Fruit fly (Drosophila melanogaster) whole organism, adult: ENCODE results near the gene CG32712.

ENCODE experiments used
- CG12768 ChIP-seq: fragments of 200-800 bp; sonication (Bioruptor generic); optimal IDR thresholded peaks from 2 replicates; lab custom pipeline; 2017; ENCODE audit warnings: missing biosample characterization, missing genetic modification characterization, mild to moderate bottlenecking, moderate library complexity, missing genetic modification reagents
- CG7045 ChIP-seq: fragments of 200-800 bp; sonication (Bioruptor generic); optimal IDR thresholded peaks from 2 replicates; lab custom pipeline; 2017; ENCODE audit warnings: missing biosample characterization, mild to moderate bottlenecking, missing genetic modification characterization
- Hr96 ChIP-seq: fragments of 200-800 bp; sonication (Bioruptor generic); optimal IDR thresholded peaks from 2 replicates; lab custom pipeline; 2016; ENCODE audit warnings: missing biosample characterization, missing genetic modification characterization
- Mnt ChIP-seq: fragments of 200-800 bp; sonication (Bioruptor generic); optimal IDR thresholded peaks from 2 replicates; lab custom pipeline; 2016; ENCODE audit warnings: missing biosample characterization, mild to moderate bottlenecking, missing genetic modification characterization
- bab1 ChIP-seq: fragments of 200-800 bp; sonication (Bioruptor generic); optimal IDR thresholded peaks from 3 replicates; lab custom pipeline; 2019; ENCODE audit warnings: missing biosample characterization, mild to moderate bottlenecking, missing genetic modification characterization, moderate library complexity
- cnc ChIP-seq, 2 experiments: fragments of >200 bp; optimal IDR thresholded peaks; 2 replicates each; lab custom pipeline; 2017
- kay ChIP-seq: fragments of 200-800 bp; sonication (Bioruptor generic); peaks from one replicate; lab custom pipeline; 2016; ENCODE audit warnings: missing biosample characterization, missing genetic modification characterization, borderline replicate concordance
- ovo ChIP-seq: fragments of 200-800 bp; sonication (Bioruptor generic); optimal IDR thresholded peaks from 2 replicates; lab custom pipeline; 2016; ENCODE audit warnings: missing biosample characterization, missing genetic modification characterization
- tj ChIP-seq: fragments of 200-800 bp; sonication (Bioruptor generic); optimal IDR thresholded peaks from 3 replicates; lab custom pipeline; 2017; ENCODE audit warnings: missing biosample characterization, mild to moderate bottlenecking, missing genetic modification characterization, moderate library complexity

DNA sequence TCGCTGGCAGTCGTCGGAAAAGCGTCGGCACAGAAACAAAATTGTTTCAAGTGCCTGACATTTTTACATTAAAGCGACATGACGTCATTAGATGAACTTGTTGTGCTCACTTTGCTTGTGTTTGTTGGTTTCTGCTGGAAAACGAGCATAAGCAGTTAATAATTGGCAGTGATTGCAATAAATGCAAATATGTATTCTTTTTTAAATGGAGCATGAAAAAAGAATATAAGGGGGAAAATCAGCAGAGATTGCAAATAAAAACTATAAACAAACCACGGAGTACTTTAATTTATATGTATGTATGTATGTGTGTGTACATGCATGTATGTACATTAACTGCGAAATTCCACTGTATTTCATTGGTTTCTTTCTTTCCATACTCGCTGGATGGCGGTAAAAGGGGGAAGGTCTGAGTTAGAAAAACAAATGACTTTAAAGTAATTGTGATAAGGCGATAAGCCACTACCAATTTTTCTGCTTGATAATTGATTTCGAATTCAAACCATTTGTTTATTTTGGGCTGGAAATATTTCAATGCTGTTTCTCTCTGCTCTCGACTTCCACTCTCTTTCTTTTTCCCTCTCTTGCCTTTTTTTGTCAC lies 20.0 kb downstream of the CG32712 start:
- TF ChIP-seq Mnt (GFP tag; lab: Kevin White, UChicago) (no peak), Hr96 (GFP tag; lab: Kevin White, UChicago) (no peak), cnc (optimal IDR thresholded peaks at IDR 0.05; lab: Kevin White, UChicago) (no peak), CG7045 (GFP tag; lab: Kevin White, UChicago) (no peak), kay (GFP tag; lab: Kevin White, UChicago) (peak; percentile 34), bab1 (peak; percentile 13), ovo (GFP tag; lab: Kevin White, UChicago) (no peak), tj (GFP tag; lab: Kevin White, UChicago) (peak; percentile 93), CG12768 (GFP tag; lab: Kevin White, UChicago) (no peak)
